Worm (Caenorhabditis elegans): ENCODE data around the gene rbm-42.

- no peak for TF ChIP-seq flt-1 (GFP tag; IDR thresholded peaks at IDR 0.05)
- no peak for TF ChIP-seq T22C8.4 (GFP tag; IDR thresholded peaks at IDR 0.05)
- no peak for TF ChIP-seq cog-1 (tag; optimal IDR thresholded peaks at IDR 0.05)
Observed at ce11 chrIII:5141935-5142334, 11.1 kb downstream of the rbm-42 start.
